Fruit fly (Drosophila melanogaster): ENCODE data around the gene Ugt307A1.

Gene Ugt307A1

dm6 chr2L:7056189-7056926, 11.4 kb upstream of the Ugt307A1 start, which contains the start of gene Mnn1:
Gene Mnn1, plus strand, starts transcription at chr2L:7056301.
- TF ChIP-seq CG9876 (GFP tag; optimal IDR thresholded peaks at IDR 0.05) (no peak), CG13296 (GFP tag; optimal IDR thresholded peaks at IDR 0.05) (no peak), lbe (GFP tag; optimal IDR thresholded peaks at IDR 0.05) (peak; percentile 27), BEAF-32 (GFP tag; optimal IDR thresholded peaks at IDR 0.05) (peak; percentile 46), CG5245 (GFP tag; optimal IDR thresholded peaks at IDR 0.05) (peak; percentile 19), kah (GFP tag; optimal IDR thresholded peaks at IDR 0.05) (peak; percentile 20), Ravus (GFP tag; IDR thresholded peaks at IDR 0.05) (no peak), nom (GFP tag; optimal IDR thresholded peaks at IDR 0.05) (no peak), Oli (tag; optimal IDR thresholded peaks at IDR 0.05) (no peak), Nf-YB (GFP tag; optimal IDR thresholded peaks at IDR 0.05) (peak; percentile 25), CG31441 (GFP tag; IDR thresholded peaks at IDR 0.05) (no peak), CG15073 (GFP tag; optimal IDR thresholded peaks at IDR 0.05) (no peak), CG14860 (GFP tag; IDR thresholded peaks at IDR 0.05; ENCODE audit: partially characterized antibody) (no peak), Dip3 (GFP tag; optimal IDR thresholded peaks at IDR 0.05) (peak; percentile 40), CG12391 (tag; optimal IDR thresholded peaks at IDR 0.05) (peak; percentile 21), CG18262 (tag; optimal IDR thresholded peaks at IDR 0.05) (no peak), CG33213 (GFP tag; optimal IDR thresholded peaks at IDR 0.05) (peak; percentile 66), grn (GFP tag; optimal IDR thresholded peaks at IDR 0.05) (no peak), CG11560 (tag; IDR thresholded peaks at IDR 0.05) (no peak), CG10431 (GFP tag; optimal IDR thresholded peaks at IDR 0.05) (no peak), en (GFP tag; optimal IDR thresholded peaks at IDR 0.05) (no peak), CG32772 (GFP tag; IDR thresholded peaks at IDR 0.05) (peak; percentile 56; the same call in 1 of the 2 replicates), CG12104 (GFP tag; optimal IDR thresholded peaks at IDR 0.05) (no peak), zen (tag; optimal IDR thresholded peaks at IDR 0.05) (peak; percentile 33), CG10543 (GFP tag; optimal IDR thresholded peaks at IDR 0.05) (peak; percentile 68), CG6791 (GFP tag; IDR thresholded peaks at IDR 0.05; ENCODE audit: partially characterized antibody) (peak; percentile 53; the same call in 2 of the 3 replicates), vnd (GFP tag; IDR thresholded peaks at IDR 0.05; ENCODE audit: partially characterized antibody) (no peak), CG11504 (tag; optimal IDR thresholded peaks at IDR 0.05) (peak; percentile 91), Dip2 (GFP tag; IDR thresholded peaks at IDR 0.05) (no peak), NFAT (GFP tag; IDR thresholded peaks at IDR 0.05) (peak; percentile 22; the same call in 1 of the 2 replicates), CG11093 (GFP tag; IDR thresholded peaks at IDR 0.05) (no peak), CG8765 (GFP tag; IDR thresholded peaks at IDR 0.05) (no peak), CG8359 (GFP tag; optimal IDR thresholded peaks at IDR 0.05; ENCODE audit: borderline replicate concordance) (no peak), CG17568 (GFP tag; optimal IDR thresholded peaks at IDR 0.05) (no peak), Dll (GFP tag; IDR thresholded peaks at IDR 0.05; ENCODE audit: partially characterized antibody) (peak; percentile 56; the same call in 3 of the 4 replicates), schlank (tag; optimal IDR thresholded peaks at IDR 0.05) (no peak), B-H2 (GFP tag; optimal IDR thresholded peaks at IDR 0.05) (peak; percentile 76), Nf-YC (tag; optimal IDR thresholded peaks at IDR 0.05) (no peak), Mrtf (GFP tag; IDR thresholded peaks at IDR 0.05) (no peak), slp2 (GFP tag; optimal IDR thresholded peaks at IDR 0.05) (no peak), bigmax (GFP tag; optimal IDR thresholded peaks at IDR 0.05) (peak; percentile 30), dimm (GFP tag; IDR thresholded peaks at IDR 0.05) (no peak), prd (optimal IDR thresholded peaks at IDR 0.05) (no peak), prd (GFP tag; IDR thresholded peaks at IDR 0.05) (peak; percentile 8; the same call in 1 of the 3 replicates), CG11247 (GFP tag; IDR thresholded peaks at IDR 0.05) (0 out of 2 replicates have a peak, but pooled peaks have one; percentile 5), CG34224 (GFP tag; IDR thresholded peaks at IDR 0.05; ENCODE audit: partially characterized antibody) (0 out of 3 replicates have a peak, but pooled peaks have one; percentile 26), Hr3 (GFP tag; optimal IDR thresholded peaks at IDR 0.05) (no peak), Aef1 (GFP tag; IDR thresholded peaks at IDR 0.05) (peak; percentile 27; the same call in 1 of the 3 replicates), CG16779 (GFP tag; IDR thresholded peaks at IDR 0.05) (no peak)
